Worm (Caenorhabditis elegans) whole organism, L4 larva: ENCODE measurements around the gene B0244.7.
A peak's percentile ranks its signal among the peaks of the same experiment; 100 is the strongest.

Source experiments
- F10B5.3 ChIP-seq: sonication (generic microtip); optimal IDR thresholded peaks from 2 replicates; lab custom pipeline; 2016; ENCODE audit warnings: mild to moderate bottlenecking, missing genetic modification characterization, missing compliant biosample characterization
- F49E8.2 ChIP-seq: sonication (generic microtip); optimal IDR thresholded peaks from 2 replicates; lab custom pipeline; 2016; ENCODE audit warnings: missing compliant biosample characterization, mild to moderate bottlenecking, missing genetic modification characterization, borderline replicate concordance
- R02D3.7 ChIP-seq: fragments of 150-350 bp; sonication (generic microtip); optimal IDR thresholded peaks from 3 replicates; lab custom pipeline; 2014; ENCODE audit warnings: missing biosample characterization, missing genetic modification characterization
- T20F7.1 ChIP-seq: fragments of 200-800 bp; sonication (Bioruptor generic); optimal IDR thresholded peaks from 2 replicates; lab custom pipeline; 2018; ENCODE audit warnings: mild to moderate bottlenecking, missing genetic modification characterization, missing compliant biosample characterization
- T26A8.4 ChIP-seq: fragments of 200-800 bp; sonication (Bioruptor generic); IDR thresholded peaks from 2 replicates; pipeline ENCODE4 v1.3.6; 2022; ENCODE audit warnings: missing genetic modification characterization, missing compliant biosample characterization
- Y105C5A.15 ChIP-seq: fragments of 200-800 bp; sonication (Bioruptor generic); IDR thresholded peaks from 2 replicates; pipeline ENCODE4 v1.3.6; 2022; ENCODE audit warnings: missing genetic modification characterization, missing compliant biosample characterization
- Y75B8A.6 ChIP-seq: fragments of 200-800 bp; sonication (Bioruptor generic); IDR thresholded peaks from 2 replicates; pipeline ENCODE4 v1.3.6; 2022; ENCODE audit warnings: missing genetic modification reagents, missing genetic modification characterization, missing compliant biosample characterization
- ZK546.5 ChIP-seq, 2 experiments: sonication (generic microtip); optimal IDR thresholded peaks; 2 replicates each; lab custom pipeline; 2017; ENCODE audit warnings: missing biosample characterization in 2 of 2, missing genetic modification characterization in 2 of 2
- aly-2 ChIP-seq: sonication (generic microtip); optimal IDR thresholded peaks from 2 replicates; lab custom pipeline; 2018; ENCODE audit warnings: missing biosample characterization, missing genetic modification characterization
- ama-1 ChIP-seq: fragments of 150-350 bp; optimal IDR thresholded peaks from 2 replicates; lab custom pipeline; 2014; ENCODE audit warnings: inconsistent platforms, mixed read lengths
- arid-1 ChIP-seq: fragments of 200-800 bp; sonication (Bioruptor generic); conservative IDR thresholded peaks from 2 replicates; pipeline ENCODE4 v1.3.6; 2022; ENCODE audit warnings: missing genetic modification reagents, missing genetic modification characterization, missing compliant biosample characterization
- attf-4 ChIP-seq: sonication (generic microtip); optimal IDR thresholded peaks from 3 replicates; lab custom pipeline; 2017; ENCODE audit warnings: missing biosample characterization, missing genetic modification characterization
- ceh-28 ChIP-seq: fragments of 150-350 bp; optimal IDR thresholded peaks from 2 replicates; lab custom pipeline; 2014; ENCODE audit warnings: missing biosample characterization, missing genetic modification reagents, missing genetic modification characterization
- ceh-44 ChIP-seq: fragments of 200-800 bp; sonication (Bioruptor generic); IDR thresholded peaks from 2 replicates; pipeline ENCODE4 v1.3.6; 2022; ENCODE audit warnings: missing genetic modification reagents, missing genetic modification characterization, missing compliant biosample characterization
- ceh-62 ChIP-seq: sonication (generic microtip); optimal IDR thresholded peaks from 2 replicates; lab custom pipeline; 2017; ENCODE audit warnings: missing biosample characterization, missing genetic modification characterization
- ceh-82 ChIP-seq: sonication (generic microtip); optimal IDR thresholded peaks from 2 replicates; lab custom pipeline; 2017; ENCODE audit warnings: missing biosample characterization, missing genetic modification characterization
- ces-1 ChIP-seq: fragments of 150-350 bp; sonication (generic microtip); optimal IDR thresholded peaks from 4 replicates; lab custom pipeline; 2014; ENCODE audit warnings: missing biosample characterization, missing genetic modification reagents, missing genetic modification characterization
- ctbp-1 ChIP-seq: fragments of 200-800 bp; sonication (Bioruptor generic); IDR thresholded peaks from 2 replicates; pipeline ENCODE4 v1.3.6; 2022; ENCODE audit warnings: missing genetic modification reagents, missing genetic modification characterization, missing compliant biosample characterization
- daf-19 ChIP-seq: fragments of 200-800 bp; sonication (Bioruptor generic); conservative IDR thresholded peaks from 2 replicates; pipeline ENCODE4 v1.3.6; 2022; ENCODE audit warnings: missing genetic modification characterization, missing compliant biosample characterization
- dpl-1 ChIP-seq: fragments of 150-350 bp; optimal IDR thresholded peaks from 2 replicates; lab custom pipeline; 2014; ENCODE audit warnings: missing biosample characterization, missing genetic modification reagents, missing genetic modification characterization
- dve-1 ChIP-seq: sonication (generic microtip); optimal IDR thresholded peaks from 2 replicates; lab custom pipeline; 2017; ENCODE audit warnings: antibody characterized with exemption, mild to moderate bottlenecking, missing genetic modification characterization, missing compliant biosample characterization; ENCODE audit not compliant: insufficient read depth
- egl-43 ChIP-seq: fragments of 200-800 bp; sonication (Bioruptor generic); IDR thresholded peaks from 2 replicates; pipeline ENCODE4 v1.3.6; 2022; ENCODE audit warnings: missing genetic modification reagents, missing genetic modification characterization, missing compliant biosample characterization
- fkh-10 ChIP-seq: fragments of 150-350 bp; optimal IDR thresholded peaks from 2 replicates; lab custom pipeline; 2014; ENCODE audit warnings: missing biosample characterization, missing genetic modification reagents, missing genetic modification characterization
- fos-1 ChIP-seq: fragments of 150-350 bp; optimal IDR thresholded peaks from 2 replicates; lab custom pipeline; 2014; ENCODE audit warnings: missing biosample characterization, missing genetic modification characterization
- gei-8 ChIP-seq: fragments of 200-800 bp; sonication (Bioruptor generic); optimal IDR thresholded peaks from 2 replicates; lab custom pipeline; 2018; ENCODE audit warnings: mild to moderate bottlenecking, missing genetic modification characterization, missing compliant biosample characterization
- hlh-11 ChIP-seq: fragments of 200-800 bp; sonication (Bioruptor generic); optimal IDR thresholded peaks from 2 replicates; lab custom pipeline; 2018; ENCODE audit warnings: mild to moderate bottlenecking, missing genetic modification characterization, missing compliant biosample characterization
- hlh-30 ChIP-seq: sonication (generic microtip); optimal IDR thresholded peaks from 2 replicates; lab custom pipeline; 2017; ENCODE audit warnings: antibody characterized with exemption, mild to moderate bottlenecking, missing genetic modification characterization, missing compliant biosample characterization; ENCODE audit not compliant: insufficient read depth
- lim-7 ChIP-seq: fragments of 200-800 bp; sonication (Bioruptor generic); IDR thresholded peaks from 2 replicates; pipeline ENCODE4 v1.3.6; 2022; ENCODE audit warnings: missing genetic modification characterization, missing compliant biosample characterization
- lin-13 ChIP-seq: fragments of 150-350 bp; optimal IDR thresholded peaks from 2 replicates; lab custom pipeline; 2014; ENCODE audit warnings: missing biosample characterization, missing genetic modification reagents, missing genetic modification characterization
- lin-29 ChIP-seq: fragments of 200-800 bp; sonication (Bioruptor generic); IDR thresholded peaks from 2 replicates; pipeline ENCODE4 v1.3.6; 2022; ENCODE audit warnings: missing genetic modification reagents, missing genetic modification characterization, missing compliant biosample characterization
- lin-38 ChIP-seq: fragments of 200-800 bp; sonication (Bioruptor generic); IDR thresholded peaks from 2 replicates; pipeline ENCODE4 v1.3.6; 2022; ENCODE audit warnings: missing genetic modification reagents, missing genetic modification characterization, missing compliant biosample characterization
- lin-39 ChIP-seq: fragments of 150-350 bp; optimal IDR thresholded peaks from 2 replicates; lab custom pipeline; 2014; ENCODE audit warnings: missing biosample characterization, missing genetic modification reagents, missing genetic modification characterization
- lir-3 ChIP-seq: sonication (generic microtip); optimal IDR thresholded peaks from 2 replicates; lab custom pipeline; 2016; ENCODE audit warnings: mild to moderate bottlenecking, missing genetic modification characterization, missing compliant biosample characterization
- lsy-2 ChIP-seq, 2 experiments: fragments of 150-350 bp in 1 of 2; sonication (generic microtip) in 1 of 2; optimal IDR thresholded peaks; 2 replicates each; lab custom pipeline; 2014 to 2017; ENCODE audit warnings: missing biosample characterization in 2 of 2, missing genetic modification characterization in 2 of 2
- mdl-1 ChIP-seq, 2 experiments: fragments of 150-350 bp in 1 of 2; sonication (generic microtip) in 1 of 2; optimal IDR thresholded peaks; 2 replicates each; lab custom pipeline; 2014 to 2017; ENCODE audit warnings: missing biosample characterization in 2 of 2, missing genetic modification characterization in 2 of 2
- mdt-29 ChIP-seq: fragments of 200-800 bp; sonication (Bioruptor generic); IDR thresholded peaks from 2 replicates; pipeline ENCODE4 v1.3.6; 2022; ENCODE audit warnings: missing genetic modification reagents, missing genetic modification characterization, missing compliant biosample characterization
- mep-1 ChIP-seq: fragments of 150-350 bp; sonication (generic microtip); optimal IDR thresholded peaks from 3 replicates; lab custom pipeline; 2014; ENCODE audit warnings: missing biosample characterization, missing genetic modification characterization
- nhr-11 ChIP-seq: fragments of 150-350 bp; optimal IDR thresholded peaks from 2 replicates; lab custom pipeline; 2014; ENCODE audit warnings: missing biosample characterization, missing genetic modification characterization
- nhr-28 ChIP-seq: fragments of 150-350 bp; optimal IDR thresholded peaks from 2 replicates; lab custom pipeline; 2014; ENCODE audit warnings: missing biosample characterization, missing genetic modification characterization
- nhr-48 ChIP-seq: sonication (generic microtip); optimal IDR thresholded peaks from 2 replicates; lab custom pipeline; 2016; ENCODE audit warnings: mild to moderate bottlenecking, missing genetic modification characterization, missing compliant biosample characterization
- nhr-6 ChIP-seq: fragments of 150-350 bp; optimal IDR thresholded peaks from 2 replicates; lab custom pipeline; 2014; ENCODE audit warnings: missing biosample characterization, missing genetic modification characterization
- nhr-76 ChIP-seq: fragments of 150-350 bp; optimal IDR thresholded peaks from 2 replicates; lab custom pipeline; 2014; ENCODE audit warnings: missing biosample characterization, missing genetic modification characterization
- pha-4 ChIP-seq, 2 experiments: fragments of 150-350 bp in 1 of 2; fragments of 200-800 bp in 1 of 2; sonication (Bioruptor generic) in 1 of 2; IDR thresholded peaks in 1 of 2; optimal IDR thresholded peaks in 1 of 2; 2 replicates each; pipeline versions ENCODE4 v1.3.6 to Lab custom; 2014 to 2022; ENCODE audit warnings: missing genetic modification characterization in 2 of 2, missing genetic modification reagents in 2 of 2, missing biosample characterization in 1 of 2, missing compliant biosample characterization in 1 of 2
- pqm-1 ChIP-seq: sonication (generic microtip); optimal IDR thresholded peaks from 2 replicates; lab custom pipeline; 2017; ENCODE audit warnings: missing biosample characterization, missing genetic modification characterization
- rbr-2 ChIP-seq: sonication (generic microtip); optimal IDR thresholded peaks from 2 replicates; lab custom pipeline; 2016; ENCODE audit warnings: missing genotype, missing genetic modification characterization, missing compliant biosample characterization
- sdz-12 ChIP-seq: fragments of 200-800 bp; sonication (Bioruptor generic); optimal IDR thresholded peaks from 2 replicates; lab custom pipeline; 2018; ENCODE audit warnings: mild to moderate bottlenecking, missing genetic modification characterization, missing compliant biosample characterization
- set-16 ChIP-seq: fragments of 200-800 bp; sonication (Bioruptor generic); IDR thresholded peaks from 2 replicates; pipeline ENCODE4 v1.3.6; 2022; ENCODE audit warnings: missing genetic modification reagents, missing genetic modification characterization, missing compliant biosample characterization
- skn-1 ChIP-seq: fragments of 150-350 bp; optimal IDR thresholded peaks from 2 replicates; lab custom pipeline; 2014; ENCODE audit warnings: missing biosample characterization, missing genetic modification characterization
- zag-1 ChIP-seq: fragments of 150-350 bp; optimal IDR thresholded peaks from 2 replicates; lab custom pipeline; 2014; ENCODE audit warnings: missing biosample characterization, missing genetic modification characterization
- zfp-2 ChIP-seq: sonication (generic microtip); optimal IDR thresholded peaks from 2 replicates; lab custom pipeline; 2016; ENCODE audit warnings: mild to moderate bottlenecking, missing genetic modification characterization, missing compliant biosample characterization
- zfp-3 ChIP-seq: fragments of 200-800 bp; sonication (Bioruptor generic); conservative IDR thresholded peaks from 2 replicates; pipeline ENCODE4 v1.3.6; 2022; ENCODE audit warnings: missing genetic modification reagents, missing genetic modification characterization, missing compliant biosample characterization

B0244.7 gene

ce11 chrIII:5706077-5706627, 25.1 kb upstream of the B0244.7 start, which contains the start of gene rpl-23 (continued):
- TF ChIP-seq rbr-2 (tag; lab: Kevin White, UChicago) = peak; percentile 83
- no peak for TF ChIP-seq attf-4 (tag; lab: Kevin White, UChicago)
- TF ChIP-seq ama-1 = peak; percentile 77
- no peak for TF ChIP-seq ceh-82 (tag; lab: Kevin White, UChicago)
- no peak for TF ChIP-seq zag-1 (tag; lab: Kevin White, UChicago)
- peak; percentile 96 for TF ChIP-seq mep-1 (tag; lab: Kevin White, UChicago)
- TF ChIP-seq ceh-28 (tag; lab: Kevin White, UChicago) = peak; percentile 85
- TF ChIP-seq nhr-48 (tag; lab: Kevin White, UChicago) = peak; percentile 13
- TF ChIP-seq set-16 (GFP tag; lab: Robert Waterston, UW) = no peak
- no peak for TF ChIP-seq F49E8.2 (tag; lab: Kevin White, UChicago)
- TF ChIP-seq aly-2 (tag; lab: Kevin White, UChicago) = no peak
- TF ChIP-seq zfp-3 (GFP tag; lab: Robert Waterston, UW) = no peak
- TF ChIP-seq fos-1 (tag; lab: Kevin White, UChicago) = no peak
- TF ChIP-seq Y75B8A.6 (GFP tag; lab: Robert Waterston, UW) = no peak
- TF ChIP-seq T26A8.4 (GFP tag; lab: Robert Waterston, UW) = peak; percentile 84
- TF ChIP-seq pqm-1 (tag; lab: Kevin White, UChicago) = peak; percentile 7
- peak in 1 of 2 experiments; percentile 71 for TF ChIP-seq mdl-1 (tag; optimal IDR thresholded peaks at IDR 0.05; lab: Kevin White, UChicago)
- TF ChIP-seq ctbp-1 (GFP tag; lab: Robert Waterston, UW) = peak; percentile 49; the same call in 1 of the 2 replicates
- peak in 1 of 2 experiments; percentile 58 for TF ChIP-seq ZK546.5 (tag; optimal IDR thresholded peaks at IDR 0.05; lab: Kevin White, UChicago)
- peak; percentile 64; the same call in 1 of the 2 replicates for TF ChIP-seq pha-4 (GFP tag; IDR thresholded peaks at IDR 0.05; lab: Robert Waterston, UW)
- TF ChIP-seq pha-4 (tag; optimal IDR thresholded peaks at IDR 0.05; lab: Kevin White, UChicago) = peak; percentile 98
- no peak for TF ChIP-seq gei-8 (GFP tag; lab: Kevin White, UChicago)
- no peak for TF ChIP-seq lin-39 (tag; lab: Kevin White, UChicago)
- no peak for TF ChIP-seq nhr-76
- no peak for TF ChIP-seq F10B5.3 (tag; lab: Kevin White, UChicago)
- TF ChIP-seq daf-19 (GFP tag; lab: Robert Waterston, UW) = no peak
- peak; percentile 77 for TF ChIP-seq hlh-11
- peak; percentile 70 for TF ChIP-seq zfp-2
- TF ChIP-seq dve-1 (tag; lab: Kevin White, UChicago) = peak; percentile 94
- peak; percentile 73 for TF ChIP-seq nhr-6 (tag; lab: Kevin White, UChicago)
- TF ChIP-seq fkh-10 (GFP tag; lab: Kevin White, UChicago) = peak; percentile 54
- no peak for TF ChIP-seq lir-3 (tag; lab: Kevin White, UChicago)
- no peak for TF ChIP-seq egl-43 (GFP tag; lab: Robert Waterston, UW)
- TF ChIP-seq T20F7.1 = peak; percentile 85
- TF ChIP-seq skn-1 (tag; lab: Kevin White, UChicago) = no peak
- TF ChIP-seq arid-1 (GFP tag; lab: Robert Waterston, UW) = peak; percentile 74; the same call in 1 of the 2 replicates
- no peak for TF ChIP-seq mdt-29
- peak; percentile 88 for TF ChIP-seq dpl-1 (GFP tag; lab: Kevin White, UChicago)
- TF ChIP-seq hlh-30 (tag; lab: Kevin White, UChicago) = peak; percentile 92
- TF ChIP-seq lin-29 (GFP tag; lab: Robert Waterston, UW) = no peak
- TF ChIP-seq lim-7 (GFP tag; lab: Robert Waterston, UW) = 0 out of 2 replicates have a peak, but pooled peaks have one; percentile 52
- peak; percentile 96 for TF ChIP-seq R02D3.7 (tag; lab: Kevin White, UChicago)
- no peak for TF ChIP-seq ceh-62 (tag; lab: Kevin White, UChicago)
- TF ChIP-seq Y105C5A.15 (GFP tag; lab: Robert Waterston, UW) = no peak
- peak; percentile 85 for TF ChIP-seq lin-38 (GFP tag; lab: Robert Waterston, UW)
- TF ChIP-seq lin-13 = peak; percentile 90
- TF ChIP-seq nhr-28 (tag; lab: Kevin White, UChicago) = peak; percentile 83
- TF ChIP-seq lsy-2 (tag; optimal IDR thresholded peaks at IDR 0.05; lab: Kevin White, UChicago) = peak; percentile 83 to 96
- TF ChIP-seq nhr-11 (tag; lab: Kevin White, UChicago) = peak; percentile 96
- TF ChIP-seq ceh-44 (GFP tag; lab: Robert Waterston, UW) = peak; percentile 40; the same call in 1 of the 2 replicates
- peak; percentile 63 for TF ChIP-seq ces-1 (GFP tag; lab: Kevin White, UChicago)
- TF ChIP-seq sdz-12 (GFP tag; lab: Kevin White, UChicago) = no peak
